Worm (Caenorhabditis elegans) whole organism, L1 larva: ENCODE data around the gene hil-1.

Source experiments
- C16A3.4 ChIP-seq: fragments of 150-350 bp; optimal IDR thresholded peaks from 2 replicates; lab custom pipeline; 2014; ENCODE audit warnings: missing biosample characterization, missing genetic modification characterization
- ama-1 ChIP-seq: fragments of 150-350 bp; optimal IDR thresholded peaks from 2 replicates; lab custom pipeline; 2014
- ceh-90 ChIP-seq: sonication (generic microtip); optimal IDR thresholded peaks from 2 replicates; lab custom pipeline; 2016; ENCODE audit warnings: missing genetic modification characterization, missing compliant biosample characterization
- dpl-1 ChIP-seq, 3 experiments: fragments of 150-350 bp in 2 of 3; sonication (generic microtip) in 1 of 3; optimal IDR thresholded peaks; 2 replicates each; lab custom pipeline; 2014 to 2017; ENCODE audit warnings: missing biosample characterization in 3 of 3, missing genetic modification characterization in 3 of 3, missing genetic modification reagents in 3 of 3
- efl-1 ChIP-seq, 4 experiments: fragments of 150-350 bp; optimal IDR thresholded peaks in 3 of 4; peaks in 1 of 4; 1 replicate in 1 of 4; 2 replicates in 3 of 4; lab custom pipeline; 2014; ENCODE audit warnings: missing biosample characterization in 2 of 4, missing genetic modification characterization in 2 of 4, missing genetic modification reagents in 2 of 4
- egl-27 ChIP-seq, 2 experiments: fragments of 150-350 bp in 1 of 2; sonication (generic microtip); optimal IDR thresholded peaks; 3 replicates each; lab custom pipeline; 2017 to 2018; ENCODE audit warnings: missing biosample characterization in 2 of 2, missing genetic modification characterization in 2 of 2, missing genetic modification reagents in 2 of 2
- lin-13 ChIP-seq: fragments of 150-350 bp; optimal IDR thresholded peaks from 2 replicates; lab custom pipeline; 2014; ENCODE audit warnings: missing biosample characterization, missing genetic modification reagents, missing genetic modification characterization
- nhr-77 ChIP-seq: fragments of 150-350 bp; optimal IDR thresholded peaks from 2 replicates; lab custom pipeline; 2014; ENCODE audit warnings: missing biosample characterization, missing genetic modification characterization
- nhr-85 ChIP-seq: sonication (generic microtip); peaks from one replicate; lab custom pipeline; 2016; ENCODE audit warnings: missing genetic modification characterization, inconsistent platforms, missing compliant biosample characterization
- snpc-4 ChIP-seq: fragments of 150-350 bp; optimal IDR thresholded peaks from 2 replicates; lab custom pipeline; 2014; ENCODE audit warnings: missing biosample characterization, missing genetic modification characterization
- sptf-1 ChIP-seq: fragments of 150-350 bp; optimal IDR thresholded peaks from 2 replicates; lab custom pipeline; 2014; ENCODE audit warnings: missing biosample characterization, missing genetic modification characterization
- unc-62 ChIP-seq: fragments of 150-350 bp; optimal IDR thresholded peaks from 2 replicates; lab custom pipeline; 2014; ENCODE audit warnings: missing biosample characterization, missing genetic modification reagents, missing genetic modification characterization
- ztf-11 ChIP-seq, 2 experiments: sonication (generic microtip); optimal IDR thresholded peaks; 2 replicates each; lab custom pipeline; 2016 to 2017; ENCODE audit warnings: missing genetic modification characterization in 2 of 2, missing biosample characterization in 1 of 2, missing compliant biosample characterization in 1 of 2

- TF ChIP-seq sptf-1 (tag; lab: Kevin White, UChicago) (no peak), efl-1 (optimal IDR thresholded peaks at IDR 0.05; lab: Kevin White, UChicago) (no peak), efl-1 (GFP tag; optimal IDR thresholded peaks at IDR 0.05 in 1 of 2; lab: Kevin White, UChicago) (no peak), ceh-90 (tag; lab: Kevin White, UChicago) (no peak), nhr-85 (tag; lab: Kevin White, UChicago) (no peak), ama-1 (no peak), C16A3.4 (tag; lab: Kevin White, UChicago) (no peak), snpc-4 (tag; lab: Kevin White, UChicago) (no peak), lin-13 (no peak), unc-62 (GFP tag; lab: Kevin White, UChicago) (no peak), nhr-77 (tag; lab: Kevin White, UChicago) (no peak), dpl-1 (GFP tag; optimal IDR thresholded peaks at IDR 0.05; lab: Kevin White, UChicago) (no peak), egl-27 (tag; optimal IDR thresholded peaks at IDR 0.05; lab: Kevin White, UChicago) (no peak), ztf-11 (tag; optimal IDR thresholded peaks at IDR 0.05; lab: Kevin White, UChicago) (no peak)
These were observed 25.5 kb upstream of the hil-1 start, which contains the start of gene srg-54 for ce11 chrV:14924104-14924503.
